Worm (Caenorhabditis elegans): Measurements from ENCODE around the gene F41E6.17.

ce11 chrV:8632788-8633187 lies 8.9 kb downstream of the F41E6.17 start:
- TF ChIP-seq klf-2 (GFP tag; conservative IDR thresholded peaks at IDR 0.05), result no peak
- no peak for TF ChIP-seq med-1 (GFP tag; optimal IDR thresholded peaks at IDR 0.05; ENCODE audit: insufficient read depth)
- TF ChIP-seq ztf-23 (GFP tag; IDR thresholded peaks at IDR 0.05), result no peak
